Worm (Caenorhabditis elegans): ENCODE data around the gene nlp-46.

DNA sequence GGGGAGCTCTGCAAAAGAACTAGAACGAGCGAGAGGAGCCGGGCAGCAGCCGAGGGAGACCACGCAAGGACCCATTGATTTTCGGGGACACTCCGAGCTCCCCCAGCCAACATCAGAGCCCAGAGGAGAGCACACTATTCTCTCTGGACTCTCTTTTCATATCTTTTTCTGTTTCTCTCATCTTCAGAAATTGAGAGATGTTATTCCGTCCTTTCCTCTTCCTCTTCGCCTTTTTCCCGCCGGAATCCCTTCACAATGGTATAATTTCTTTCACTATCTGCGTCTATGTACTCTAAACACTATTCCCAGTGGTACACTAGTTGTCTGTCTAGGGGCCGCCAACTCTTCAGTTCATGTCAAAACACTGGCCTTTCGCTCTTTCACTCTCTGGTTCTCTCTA lies 40.7 kb downstream of the nlp-46 start:
- TF ChIP-seq ztf-4 (tag; optimal IDR thresholded peaks at IDR 0.05) = no peak
- TF ChIP-seq tbx-2 (tag; optimal IDR thresholded peaks at IDR 0.05) = peak; percentile 81

All from whole organism, L3 larva.